Worm (Caenorhabditis elegans) whole organism, L1 larva: ENCODE data around the gene srd-8.
A peak's percentile ranks its signal among the peaks of the same experiment; 100 is the strongest.

Experiments used
- C16A3.4 ChIP-seq: fragments of 150-350 bp; optimal IDR thresholded peaks from 2 replicates; lab custom pipeline; 2014; ENCODE audit warnings: missing biosample characterization, missing genetic modification characterization
- aly-2 ChIP-seq: fragments of 150-350 bp; optimal IDR thresholded peaks from 2 replicates; lab custom pipeline; 2014; ENCODE audit warnings: missing biosample characterization, missing genetic modification characterization
- ces-1 ChIP-seq: fragments of 150-350 bp; optimal IDR thresholded peaks from 2 replicates; lab custom pipeline; 2014; ENCODE audit warnings: missing biosample characterization, missing genetic modification reagents, missing genetic modification characterization
- egl-27 ChIP-seq, 2 experiments: fragments of 150-350 bp in 1 of 2; sonication (generic microtip); optimal IDR thresholded peaks; 3 replicates each; lab custom pipeline; 2017 to 2018; ENCODE audit warnings: missing biosample characterization in 2 of 2, missing genetic modification characterization in 2 of 2, missing genetic modification reagents in 2 of 2
- irx-1 ChIP-seq: sonication (generic microtip); optimal IDR thresholded peaks from 2 replicates; lab custom pipeline; 2016; ENCODE audit warnings: missing genetic modification characterization, missing compliant biosample characterization
- lin-15B ChIP-seq: fragments of 150-350 bp; sonication (generic microtip); optimal IDR thresholded peaks from 3 replicates; lab custom pipeline; 2014; ENCODE audit warnings: missing biosample characterization, missing genetic modification characterization
- mab-9 ChIP-seq: fragments of 200-800 bp; sonication (Bioruptor generic); IDR thresholded peaks from 2 replicates; pipeline ENCODE4 v1.3.6; 2022; ENCODE audit warnings: missing genetic modification reagents, missing genetic modification characterization, missing compliant biosample characterization
- nhr-11 ChIP-seq: fragments of 150-350 bp; optimal IDR thresholded peaks from 2 replicates; lab custom pipeline; 2014; ENCODE audit warnings: missing biosample characterization, missing genetic modification characterization
- nhr-90 ChIP-seq: sonication (generic microtip); optimal IDR thresholded peaks from 2 replicates; lab custom pipeline; 2016; ENCODE audit warnings: mild to moderate bottlenecking, missing genetic modification characterization, missing compliant biosample characterization; ENCODE audit not compliant: poor library complexity
- snpc-4 ChIP-seq: fragments of 150-350 bp; optimal IDR thresholded peaks from 2 replicates; lab custom pipeline; 2014; ENCODE audit warnings: missing biosample characterization, missing genetic modification characterization
- unc-130 ChIP-seq: fragments of 150-350 bp; optimal IDR thresholded peaks from 2 replicates; lab custom pipeline; 2017; ENCODE audit warnings: missing biosample characterization, missing genetic modification characterization, inconsistent platforms
- unc-98 ChIP-seq: fragments of 200-800 bp; sonication (Bioruptor generic); IDR thresholded peaks from 2 replicates; pipeline ENCODE4 v1.3.6; 2022; ENCODE audit warnings: missing genetic modification characterization, missing compliant biosample characterization
- ztf-11 ChIP-seq, 2 experiments: sonication (generic microtip); optimal IDR thresholded peaks; 2 replicates each; lab custom pipeline; 2016 to 2017; ENCODE audit warnings: missing genetic modification characterization in 2 of 2, missing biosample characterization in 1 of 2, missing compliant biosample characterization in 1 of 2

DNA sequence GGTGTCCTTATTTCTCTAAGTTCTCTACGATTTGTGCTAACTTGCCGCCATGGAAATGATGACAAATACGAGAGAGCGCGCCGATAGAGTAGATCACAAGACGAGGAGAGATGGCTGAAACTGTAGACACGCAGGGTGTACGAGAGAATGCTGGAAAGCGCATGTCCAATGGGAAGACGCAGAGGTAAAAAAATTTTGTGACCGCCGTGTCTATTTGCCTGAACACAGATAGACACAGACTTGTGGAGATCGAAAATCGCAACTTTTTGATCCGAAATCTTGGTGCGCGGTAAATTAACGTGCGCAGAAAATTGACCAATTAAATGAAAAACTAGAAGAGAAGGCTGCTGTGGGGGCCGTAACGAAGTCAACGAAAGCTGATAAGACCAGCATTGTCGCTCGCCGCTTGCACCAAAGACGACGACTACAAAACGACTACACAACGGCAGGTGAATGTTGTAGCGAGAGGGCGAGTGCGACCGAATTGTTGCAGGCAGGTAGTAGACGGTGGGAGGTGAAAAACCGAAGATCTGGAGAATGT lies 11.8 kb upstream of the srd-8 start:
- no peak for TF ChIP-seq ztf-11 (tag; optimal IDR thresholded peaks at IDR 0.05; lab: Kevin White, UChicago)
- TF ChIP-seq unc-98 = peak; percentile 36; the same call in 1 of the 2 replicates
- TF ChIP-seq nhr-11 = peak; percentile 67
- TF ChIP-seq egl-27 (tag; optimal IDR thresholded peaks at IDR 0.05; lab: Kevin White, UChicago) = peak in 1 of 2 experiments; percentile 79
- no peak for TF ChIP-seq ces-1 (GFP tag; lab: Kevin White, UChicago)
- TF ChIP-seq aly-2 (tag; lab: Kevin White, UChicago) = no peak
- TF ChIP-seq mab-9 = 0 out of 2 replicates have a peak, but pooled peaks have one; percentile 36
- peak; percentile 75 for TF ChIP-seq irx-1 (tag; lab: Kevin White, UChicago)
- TF ChIP-seq nhr-90 (tag; lab: Kevin White, UChicago) = peak; percentile 88
- TF ChIP-seq lin-15B (tag; lab: Kevin White, UChicago) = no peak
- TF ChIP-seq snpc-4 = peak; percentile 54
- peak; percentile 60 for TF ChIP-seq C16A3.4 (tag; lab: Kevin White, UChicago)
- TF ChIP-seq unc-130 (tag; lab: Kevin White, UChicago) = peak; percentile 4
